Fruit fly (Drosophila melanogaster) whole organism, embryonic: Measurements from ENCODE around the gene CG7298.
A peak's percentile ranks its signal among the peaks of the same experiment; 100 is the strongest.

Experiments
- Abd-B ChIP-seq: fragments of 200-800 bp; sonication (Bioruptor generic); optimal IDR thresholded peaks from 2 replicates; lab custom pipeline; 2018; ENCODE audit warnings: missing biosample characterization, mild to moderate bottlenecking, missing genetic modification characterization, moderate library complexity
- Adf1 ChIP-seq: fragments of 200-800 bp; sonication (Bioruptor generic); IDR thresholded peaks from 2 replicates; pipeline ENCODE4 v1.3.6; 2022; ENCODE audit warnings: missing biosample characterization, missing genetic modification characterization
- CG10979 ChIP-seq: fragments of 200-800 bp; sonication (Bioruptor generic); optimal IDR thresholded peaks from 2 replicates; lab custom pipeline; 2018; ENCODE audit warnings: missing biosample characterization, mild to moderate bottlenecking, missing genetic modification characterization, moderate library complexity
- CG11085 ChIP-seq: fragments of 200-800 bp; sonication (Bioruptor generic); IDR thresholded peaks from 2 replicates; pipeline ENCODE4 v1.3.6; 2022; ENCODE audit warnings: missing biosample characterization, missing genetic modification characterization
- CG11093 ChIP-seq: fragments of 200-800 bp; sonication (Bioruptor generic); IDR thresholded peaks from 3 replicates; pipeline ENCODE4 v1.3.6; 2022; ENCODE audit warnings: missing biosample characterization, missing genetic modification characterization
- CG12071 ChIP-seq: fragments of 200-800 bp; sonication (Bioruptor generic); optimal IDR thresholded peaks from 3 replicates; lab custom pipeline; 2018; ENCODE audit warnings: missing biosample characterization, mild to moderate bottlenecking, missing genetic modification characterization
- CG12104 ChIP-seq: fragments of 200-800 bp; sonication (Bioruptor generic); optimal IDR thresholded peaks from 3 replicates; lab custom pipeline; 2016; ENCODE audit warnings: missing biosample characterization, missing genetic modification characterization
- CG12219 ChIP-seq: fragments of 200-800 bp; sonication (Bioruptor generic); optimal IDR thresholded peaks from 3 replicates; lab custom pipeline; 2018; ENCODE audit warnings: missing biosample characterization, mild to moderate bottlenecking, missing genetic modification characterization
- CG13296 ChIP-seq: fragments of 200-800 bp; sonication (Bioruptor generic); optimal IDR thresholded peaks from 3 replicates; lab custom pipeline; 2018; ENCODE audit warnings: missing biosample characterization, mild to moderate bottlenecking, missing genetic modification characterization
- CG13894 ChIP-seq: fragments of 200-800 bp; sonication (Bioruptor generic); optimal IDR thresholded peaks from 3 replicates; lab custom pipeline; 2018; ENCODE audit warnings: missing biosample characterization, mild to moderate bottlenecking, missing genetic modification characterization, moderate library complexity
- CG14014 ChIP-seq: fragments of 200-800 bp; sonication (Bioruptor generic); IDR thresholded peaks from 2 replicates; pipeline ENCODE4 v1.3.6; 2022; ENCODE audit warnings: missing biosample characterization, missing genetic modification characterization
- CG14441 ChIP-seq: fragments of 200-800 bp; sonication (Bioruptor generic); IDR thresholded peaks from 2 replicates; pipeline ENCODE4 v1.3.6; 2022; ENCODE audit warnings: missing biosample characterization, missing genetic modification characterization
- CG15601 ChIP-seq: fragments of 200-800 bp; sonication (Bioruptor generic); optimal IDR thresholded peaks from 3 replicates; lab custom pipeline; 2019; ENCODE audit warnings: missing biosample characterization, mild to moderate bottlenecking, missing genetic modification characterization, moderate library complexity
- CG1647 ChIP-seq: fragments of 200-800 bp; sonication (Bioruptor generic); optimal IDR thresholded peaks from 3 replicates; lab custom pipeline; 2016; ENCODE audit warnings: missing biosample characterization, missing genetic modification characterization
- CG16779 ChIP-seq: fragments of 200-800 bp; sonication (Bioruptor generic); IDR thresholded peaks from 2 replicates; pipeline ENCODE4 v1.3.6; 2022; ENCODE audit warnings: missing biosample characterization, missing genetic modification characterization
- CG16815 ChIP-seq: fragments of 200-800 bp; sonication (Bioruptor generic); optimal IDR thresholded peaks from 3 replicates; lab custom pipeline; 2017; ENCODE audit warnings: missing biosample characterization, mild to moderate bottlenecking, missing genetic modification characterization
- CG17612 ChIP-seq: fragments of 200-800 bp; sonication (Bioruptor generic); IDR thresholded peaks from 2 replicates; pipeline ENCODE4 v1.3.6; 2022; ENCODE audit warnings: missing biosample characterization, missing genetic modification characterization
- CG18011 ChIP-seq: fragments of 200-800 bp; sonication (Bioruptor generic); optimal IDR thresholded peaks from 2 replicates; lab custom pipeline; 2017; ENCODE audit warnings: missing biosample characterization, missing genetic modification characterization, mild to moderate bottlenecking, moderate library complexity, missing genotype
- CG31224 ChIP-seq: fragments of 200-800 bp; sonication (Bioruptor generic); IDR thresholded peaks from 2 replicates; pipeline ENCODE4 v1.3.6; 2022; ENCODE audit warnings: missing biosample characterization, missing genetic modification characterization
- CG32767 ChIP-seq: fragments of 200-800 bp; sonication (Bioruptor generic); IDR thresholded peaks from 2 replicates; pipeline ENCODE4 v1.3.6; 2022; ENCODE audit warnings: missing biosample characterization, missing genetic modification characterization
- CG3726 ChIP-seq: fragments of 200-800 bp; sonication (Bioruptor generic); IDR thresholded peaks from 3 replicates; pipeline ENCODE4, ENCODE4 v1.3.6; 2022; ENCODE audit warnings: missing biosample characterization, missing genetic modification characterization
- CG4617 ChIP-seq: fragments of 200-800 bp; sonication (Bioruptor generic); optimal IDR thresholded peaks from 3 replicates; lab custom pipeline; 2016; ENCODE audit warnings: missing biosample characterization, missing genetic modification characterization, borderline replicate concordance
- CG6791 ChIP-seq: fragments of 200-800 bp; sonication (Bioruptor generic); IDR thresholded peaks from 3 replicates; pipeline ENCODE4 v1.3.6; 2022; ENCODE audit warnings: missing biosample characterization, missing genetic modification characterization; ENCODE audit not compliant: partially characterized antibody
- CG7987 ChIP-seq: fragments of 200-800 bp; sonication (Bioruptor generic); optimal IDR thresholded peaks from 2 replicates; lab custom pipeline; 2018; ENCODE audit warnings: missing biosample characterization, mild to moderate bottlenecking, missing genetic modification characterization, moderate library complexity
- CG9215 ChIP-seq: fragments of 200-800 bp; sonication (Bioruptor generic); IDR thresholded peaks from 2 replicates; pipeline ENCODE4 v1.3.6; 2022; ENCODE audit warnings: missing biosample characterization, missing genetic modification characterization
- E2f1 ChIP-seq: fragments of 200-800 bp; sonication (Bioruptor generic); IDR thresholded peaks from 2 replicates; pipeline ENCODE4 v1.3.6; 2022; ENCODE audit warnings: missing biosample characterization, missing genetic modification characterization
- Eip74EF ChIP-seq, 2 experiments: fragments of 200-800 bp in 1 of 2; fragments of >200 bp in 1 of 2; sonication (Bioruptor generic) in 1 of 2; optimal IDR thresholded peaks; 2 replicates each; lab custom pipeline; 2017 to 2019; ENCODE audit warnings: missing biosample characterization in 2 of 2, missing genetic modification characterization in 2 of 2, mild to moderate bottlenecking in 1 of 2, moderate library complexity in 1 of 2
- Ets65A ChIP-seq: fragments of 200-800 bp; sonication (Bioruptor generic); peaks from one replicate; lab custom pipeline; 2016; ENCODE audit warnings: missing biosample characterization, missing genetic modification characterization
- HLH54F ChIP-seq: fragments of 200-800 bp; sonication (Bioruptor generic); optimal IDR thresholded peaks from 3 replicates; lab custom pipeline; 2016; ENCODE audit warnings: missing biosample characterization, missing genetic modification characterization
- Hsf ChIP-seq: fragments of 200-800 bp; sonication (Bioruptor generic); optimal IDR thresholded peaks from 3 replicates; lab custom pipeline; 2016; ENCODE audit warnings: missing biosample characterization, missing genetic modification characterization
- Lhr ChIP-seq: fragments of 200-800 bp; sonication (Bioruptor generic); optimal IDR thresholded peaks from 3 replicates; lab custom pipeline; 2017; ENCODE audit warnings: mild to moderate bottlenecking, missing biosample characterization, missing genetic modification reagents, missing genetic modification characterization
- Med ChIP-seq: fragments of 200-800 bp; sonication (Bioruptor generic); peaks from one replicate; lab custom pipeline; 2016; ENCODE audit warnings: missing biosample characterization, missing genetic modification characterization, mild to moderate bottlenecking, inconsistent platforms, moderate library complexity
- TFAM ChIP-seq: fragments of 200-800 bp; sonication (Bioruptor generic); optimal IDR thresholded peaks from 2 replicates; lab custom pipeline; 2017; ENCODE audit warnings: missing biosample characterization, missing genetic modification characterization, inconsistent platforms
- Usf ChIP-seq: fragments of 200-800 bp; sonication (Bioruptor generic); optimal IDR thresholded peaks from 2 replicates; lab custom pipeline; 2017; ENCODE audit warnings: missing genotype, missing biosample characterization, missing genetic modification characterization
- cas ChIP-seq: fragments of 200-800 bp; sonication (Bioruptor generic); IDR thresholded peaks from 2 replicates; pipeline ENCODE4 v1.3.6; 2022; ENCODE audit warnings: missing biosample characterization, missing genetic modification characterization
- chinmo ChIP-seq: fragments of 200-800 bp; sonication (Bioruptor generic); IDR thresholded peaks from 4 replicates; pipeline ENCODE4 v1.3.6; 2022; ENCODE audit warnings: missing biosample characterization, missing genetic modification characterization; ENCODE audit not compliant: partially characterized antibody
- dysf ChIP-seq: fragments of 200-800 bp; sonication (Bioruptor generic); IDR thresholded peaks from 3 replicates; pipeline ENCODE4 v1.3.6; 2022; ENCODE audit warnings: missing biosample characterization, missing genetic modification characterization
- en ChIP-seq: fragments of 200-800 bp; sonication (Bioruptor generic); optimal IDR thresholded peaks from 2 replicates; lab custom pipeline; 2016; ENCODE audit warnings: missing biosample characterization, missing genetic modification characterization
- fd3F ChIP-seq: fragments of 200-800 bp; sonication (Bioruptor generic); optimal IDR thresholded peaks from 2 replicates; lab custom pipeline; 2018; ENCODE audit warnings: missing biosample characterization, mild to moderate bottlenecking, missing genetic modification characterization, moderate library complexity
- lola ChIP-seq, 3 experiments: fragments of >200 bp in 2 of 3; fragments of 200-800 bp in 1 of 3; sonication (Bioruptor generic) in 1 of 3; optimal IDR thresholded peaks; 2 replicates each; lab custom pipeline; 2017 to 2019; ENCODE audit warnings: missing biosample characterization in 3 of 3, missing genetic modification characterization in 3 of 3, mild to moderate bottlenecking in 1 of 3, moderate library complexity in 1 of 3
- org-1 ChIP-seq: fragments of 200-800 bp; sonication (Bioruptor generic); optimal IDR thresholded peaks from 2 replicates; lab custom pipeline; 2017; ENCODE audit warnings: missing biosample characterization, missing genetic modification characterization
- peb ChIP-seq: fragments of 200-800 bp; sonication (Bioruptor generic); IDR thresholded peaks from 2 replicates; pipeline ENCODE4 v1.3.6; 2022; ENCODE audit warnings: missing biosample characterization, missing genetic modification characterization
- pnt ChIP-seq: fragments of 200-800 bp; sonication (Bioruptor generic); optimal IDR thresholded peaks from 3 replicates; lab custom pipeline; 2016; ENCODE audit warnings: missing biosample characterization, missing genetic modification characterization
- ro ChIP-seq: fragments of 200-800 bp; sonication (Bioruptor generic); IDR thresholded peaks from 2 replicates; pipeline ENCODE4 v1.3.6; 2022; ENCODE audit warnings: missing biosample characterization, missing genetic modification characterization
- run ChIP-seq: fragments of 200-800 bp; sonication (Bioruptor generic); optimal IDR thresholded peaks from 3 replicates; lab custom pipeline; 2018; ENCODE audit warnings: missing biosample characterization, mild to moderate bottlenecking, missing genetic modification characterization
- schlank ChIP-seq: fragments of 200-800 bp; sonication (Bioruptor generic); optimal IDR thresholded peaks from 2 replicates; lab custom pipeline; 2018; ENCODE audit warnings: missing biosample characterization, mild to moderate bottlenecking, missing genetic modification characterization
- scrt ChIP-seq: fragments of 200-800 bp; sonication (Bioruptor generic); optimal IDR thresholded peaks from 2 replicates; lab custom pipeline; 2018; ENCODE audit warnings: missing biosample characterization, mild to moderate bottlenecking, missing genetic modification characterization, moderate library complexity
- tna ChIP-seq: fragments of 200-800 bp; sonication (Bioruptor generic); IDR thresholded peaks from 2 replicates; pipeline ENCODE4 v1.3.6; 2022; ENCODE audit warnings: missing biosample characterization, missing genetic modification characterization; ENCODE audit not compliant: partially characterized antibody
- zf30C ChIP-seq: fragments of 200-800 bp; sonication (Bioruptor generic); optimal IDR thresholded peaks from 3 replicates; lab custom pipeline; 2018; ENCODE audit warnings: missing biosample characterization, mild to moderate bottlenecking, missing genetic modification characterization

The CG7298 gene

dm6 chr3L:20183345-20184088 is 20.0 kb downstream of the CG7298 start (continued):
- TF ChIP-seq Med (peak; percentile 65), CG14441 (GFP tag; lab: Robert Waterston, UW) (peak; percentile 49; the same call in 1 of the 2 replicates), fd3F (GFP tag; lab: Kevin White, UChicago) (peak; percentile 17), HLH54F (GFP tag; lab: Kevin White, UChicago) (peak; percentile 28), schlank (tag; lab: Kevin White, UChicago) (no peak), CG4617 (GFP tag; lab: Kevin White, UChicago) (no peak), CG13894 (tag; lab: Kevin White, UChicago) (no peak), CG1647 (peak; percentile 47), CG32767 (GFP tag; lab: Robert Waterston, UW) (no peak), Ets65A (peak; percentile 60), zf30C (GFP tag; lab: Kevin White, UChicago) (peak; percentile 33), CG31224 (GFP tag; lab: Robert Waterston, UW) (0 out of 2 replicates have a peak, but pooled peaks have one; percentile 5), Lhr (GFP tag; lab: Kevin White, UChicago) (no peak), ro (GFP tag; lab: Robert Waterston, UW) (no peak), E2f1 (peak; percentile 44; the same call in 1 of the 2 replicates), Abd-B (GFP tag; lab: Kevin White, UChicago) (peak; percentile 39), org-1 (peak; percentile 33), CG13296 (GFP tag; lab: Kevin White, UChicago) (peak; percentile 35), CG16815 (GFP tag; lab: Kevin White, UChicago) (peak; percentile 59), pnt (no peak), Hsf (GFP tag; lab: Kevin White, UChicago) (peak; percentile 64), CG10979 (peak; percentile 51), en (GFP tag; lab: Kevin White, UChicago) (no peak), Eip74EF (GFP tag; optimal IDR thresholded peaks at IDR 0.05; lab: Kevin White, UChicago) (no peak), cas (GFP tag; lab: Robert Waterston, UW) (no peak), peb (GFP tag; lab: Robert Waterston, UW) (no peak), CG11085 (GFP tag; lab: Robert Waterston, UW) (no peak), lola (GFP tag; optimal IDR thresholded peaks at IDR 0.05; lab: Kevin White, UChicago) (peak in 2 of 3 experiments; percentile 23 to 49), dysf (GFP tag; lab: Robert Waterston, UW) (peak; percentile 69), CG15601 (tag; lab: Kevin White, UChicago) (no peak), CG3726 (GFP tag; lab: Robert Waterston, UW) (no peak), CG7987 (GFP tag; lab: Kevin White, UChicago) (no peak), CG9215 (GFP tag; lab: Robert Waterston, UW) (0 out of 2 replicates have a peak, but pooled peaks have one; percentile 48), CG16779 (GFP tag; lab: Robert Waterston, UW) (no peak), Usf (no peak), CG18011 (GFP tag; lab: Kevin White, UChicago) (no peak), chinmo (GFP tag; lab: Robert Waterston, UW) (no peak), CG11093 (GFP tag; lab: Robert Waterston, UW) (no peak), tna (GFP tag; lab: Robert Waterston, UW) (no peak), TFAM (no peak), scrt (GFP tag; lab: Kevin White, UChicago) (peak; percentile 14), CG14014 (GFP tag; lab: Robert Waterston, UW) (no peak), CG6791 (GFP tag; lab: Robert Waterston, UW) (no peak), CG12071 (no peak), run (tag; lab: Kevin White, UChicago) (no peak), CG12219 (GFP tag; lab: Kevin White, UChicago) (no peak), Adf1 (GFP tag; lab: Robert Waterston, UW) (0 out of 2 replicates have a peak, but pooled peaks have one; percentile 12), CG17612 (GFP tag; lab: Robert Waterston, UW) (no peak), CG12104 (peak; percentile 48)
